Worm (Caenorhabditis elegans) whole organism, L4 larva: ENCODE data around the gene C06G3.3.

Experiments used
- D1046.2 ChIP-seq: fragments of 200-800 bp; sonication (Bioruptor generic); IDR thresholded peaks from 2 replicates; pipeline ENCODE4 v1.3.6; 2022; ENCODE audit warnings: missing genetic modification characterization, missing compliant biosample characterization
- F26F4.8 ChIP-seq: fragments of 200-800 bp; sonication (Bioruptor generic); conservative IDR thresholded peaks from 2 replicates; pipeline ENCODE4 v1.3.6; 2022; ENCODE audit warnings: missing genetic modification characterization, missing compliant biosample characterization
- F37D6.2 ChIP-seq: sonication (generic microtip); optimal IDR thresholded peaks from 2 replicates; lab custom pipeline; 2016; ENCODE audit warnings: mild to moderate bottlenecking, missing genetic modification characterization, missing compliant biosample characterization
- F49E8.2 ChIP-seq: sonication (generic microtip); optimal IDR thresholded peaks from 2 replicates; lab custom pipeline; 2016; ENCODE audit warnings: missing compliant biosample characterization, mild to moderate bottlenecking, missing genetic modification characterization, borderline replicate concordance
- T20F7.1 ChIP-seq: fragments of 200-800 bp; sonication (Bioruptor generic); optimal IDR thresholded peaks from 2 replicates; lab custom pipeline; 2018; ENCODE audit warnings: mild to moderate bottlenecking, missing genetic modification characterization, missing compliant biosample characterization
- T26A8.4 ChIP-seq: fragments of 200-800 bp; sonication (Bioruptor generic); IDR thresholded peaks from 2 replicates; pipeline ENCODE4 v1.3.6; 2022; ENCODE audit warnings: missing genetic modification characterization, missing compliant biosample characterization
- Y5F2A.4 ChIP-seq: fragments of 200-800 bp; sonication (Bioruptor generic); optimal IDR thresholded peaks from 2 replicates; lab custom pipeline; 2018; ENCODE audit warnings: mild to moderate bottlenecking, missing genetic modification characterization, missing compliant biosample characterization
- ZK546.5 ChIP-seq, 2 experiments: sonication (generic microtip); optimal IDR thresholded peaks; 2 replicates each; lab custom pipeline; 2017; ENCODE audit warnings: missing biosample characterization in 2 of 2, missing genetic modification characterization in 2 of 2
- arid-1 ChIP-seq: fragments of 200-800 bp; sonication (Bioruptor generic); conservative IDR thresholded peaks from 2 replicates; pipeline ENCODE4 v1.3.6; 2022; ENCODE audit warnings: missing genetic modification reagents, missing genetic modification characterization, missing compliant biosample characterization
- attf-4 ChIP-seq: sonication (generic microtip); optimal IDR thresholded peaks from 3 replicates; lab custom pipeline; 2017; ENCODE audit warnings: missing biosample characterization, missing genetic modification characterization
- ceh-28 ChIP-seq: fragments of 150-350 bp; optimal IDR thresholded peaks from 2 replicates; lab custom pipeline; 2014; ENCODE audit warnings: missing biosample characterization, missing genetic modification reagents, missing genetic modification characterization
- ceh-32 ChIP-seq: sonication (generic microtip); optimal IDR thresholded peaks from 2 replicates; lab custom pipeline; 2016; ENCODE audit warnings: mild to moderate bottlenecking, missing genetic modification characterization, missing compliant biosample characterization; ENCODE audit not compliant: poor library complexity
- ceh-44 ChIP-seq: fragments of 200-800 bp; sonication (Bioruptor generic); IDR thresholded peaks from 2 replicates; pipeline ENCODE4 v1.3.6; 2022; ENCODE audit warnings: missing genetic modification reagents, missing genetic modification characterization, missing compliant biosample characterization
- cey-2 ChIP-seq: sonication (generic microtip); optimal IDR thresholded peaks from 3 replicates; lab custom pipeline; 2017; ENCODE audit warnings: missing genetic modification characterization, mild to moderate bottlenecking, missing compliant biosample characterization, antibody characterized with exemption, borderline replicate concordance; ENCODE audit not compliant: insufficient read depth
- ctbp-1 ChIP-seq: fragments of 200-800 bp; sonication (Bioruptor generic); IDR thresholded peaks from 2 replicates; pipeline ENCODE4 v1.3.6; 2022; ENCODE audit warnings: missing genetic modification reagents, missing genetic modification characterization, missing compliant biosample characterization
- daf-12 ChIP-seq: fragments of 150-350 bp; optimal IDR thresholded peaks from 2 replicates; lab custom pipeline; 2014; ENCODE audit warnings: missing biosample characterization, missing genetic modification reagents, missing genetic modification characterization
- daf-16 ChIP-seq, 3 experiments: sonication (generic microtip); optimal IDR thresholded peaks; 2 replicates each; lab custom pipeline; 2016 to 2017; ENCODE audit warnings: missing genetic modification characterization in 3 of 3, missing genetic modification reagents in 3 of 3, mild to moderate bottlenecking in 2 of 3, missing compliant biosample characterization in 2 of 3, missing biosample characterization in 1 of 3, moderate library complexity in 1 of 3
- dmd-6 ChIP-seq: fragments of 200-800 bp; sonication (Bioruptor generic); IDR thresholded peaks from 2 replicates; pipeline ENCODE4 v1.3.6; 2022; ENCODE audit warnings: missing genetic modification reagents, missing genetic modification characterization, missing compliant biosample characterization
- dpl-1 ChIP-seq: fragments of 150-350 bp; optimal IDR thresholded peaks from 2 replicates; lab custom pipeline; 2014; ENCODE audit warnings: missing biosample characterization, missing genetic modification reagents, missing genetic modification characterization
- dve-1 ChIP-seq: sonication (generic microtip); optimal IDR thresholded peaks from 2 replicates; lab custom pipeline; 2017; ENCODE audit warnings: antibody characterized with exemption, mild to moderate bottlenecking, missing genetic modification characterization, missing compliant biosample characterization; ENCODE audit not compliant: insufficient read depth
- egl-43 ChIP-seq: fragments of 200-800 bp; sonication (Bioruptor generic); IDR thresholded peaks from 2 replicates; pipeline ENCODE4 v1.3.6; 2022; ENCODE audit warnings: missing genetic modification reagents, missing genetic modification characterization, missing compliant biosample characterization
- hif-1 ChIP-seq, 2 experiments: sonication (generic microtip); optimal IDR thresholded peaks; 2 replicates each; lab custom pipeline; 2016 to 2017; ENCODE audit warnings: missing compliant biosample characterization in 2 of 2, missing genetic modification characterization in 2 of 2, missing genetic modification reagents in 2 of 2, missing genotype in 2 of 2, mild to moderate bottlenecking in 1 of 2
- hlh-30 ChIP-seq: sonication (generic microtip); optimal IDR thresholded peaks from 2 replicates; lab custom pipeline; 2017; ENCODE audit warnings: antibody characterized with exemption, mild to moderate bottlenecking, missing genetic modification characterization, missing compliant biosample characterization; ENCODE audit not compliant: insufficient read depth
- hmg-1.1 ChIP-seq: fragments of 200-800 bp; sonication (Bioruptor generic); IDR thresholded peaks from 2 replicates; pipeline ENCODE4 v1.3.6; 2022; ENCODE audit warnings: missing genetic modification reagents, missing genetic modification characterization, missing compliant biosample characterization
- lin-1 ChIP-seq: fragments of 200-800 bp; sonication (Bioruptor generic); IDR thresholded peaks from 2 replicates; pipeline ENCODE4 v1.3.6; 2022; ENCODE audit warnings: missing genetic modification reagents, missing genetic modification characterization, missing compliant biosample characterization
- lin-13 ChIP-seq: fragments of 150-350 bp; optimal IDR thresholded peaks from 2 replicates; lab custom pipeline; 2014; ENCODE audit warnings: missing biosample characterization, missing genetic modification reagents, missing genetic modification characterization
- lin-15B ChIP-seq: fragments of 150-350 bp; sonication (generic microtip); optimal IDR thresholded peaks from 3 replicates; lab custom pipeline; 2014; ENCODE audit warnings: missing biosample characterization, missing genetic modification characterization
- lin-38 ChIP-seq: fragments of 200-800 bp; sonication (Bioruptor generic); IDR thresholded peaks from 2 replicates; pipeline ENCODE4 v1.3.6; 2022; ENCODE audit warnings: missing genetic modification reagents, missing genetic modification characterization, missing compliant biosample characterization
- mep-1 ChIP-seq: fragments of 150-350 bp; sonication (generic microtip); optimal IDR thresholded peaks from 3 replicates; lab custom pipeline; 2014; ENCODE audit warnings: missing biosample characterization, missing genetic modification characterization
- mxl-3 ChIP-seq: fragments of 200-800 bp; sonication (Bioruptor generic); optimal IDR thresholded peaks from 2 replicates; lab custom pipeline; 2018; ENCODE audit warnings: mild to moderate bottlenecking, missing genetic modification characterization, missing compliant biosample characterization
- nhr-10 ChIP-seq: fragments of 150-350 bp; optimal IDR thresholded peaks from 2 replicates; lab custom pipeline; 2014; ENCODE audit warnings: missing biosample characterization, missing genetic modification characterization
- nhr-102 ChIP-seq: sonication (generic microtip); optimal IDR thresholded peaks from 2 replicates; lab custom pipeline; 2016; ENCODE audit warnings: mild to moderate bottlenecking, missing genetic modification characterization, moderate library complexity, missing compliant biosample characterization
- nhr-11 ChIP-seq: fragments of 150-350 bp; optimal IDR thresholded peaks from 2 replicates; lab custom pipeline; 2014; ENCODE audit warnings: missing biosample characterization, missing genetic modification characterization
- nhr-111 ChIP-seq: fragments of 200-800 bp; sonication (Bioruptor generic); optimal IDR thresholded peaks from 2 replicates; lab custom pipeline; 2018; ENCODE audit warnings: mild to moderate bottlenecking, missing genetic modification characterization, missing compliant biosample characterization
- nhr-237 ChIP-seq: sonication (generic microtip); optimal IDR thresholded peaks from 2 replicates; lab custom pipeline; 2017; ENCODE audit warnings: missing biosample characterization, missing genetic modification characterization
- nhr-48 ChIP-seq: sonication (generic microtip); optimal IDR thresholded peaks from 2 replicates; lab custom pipeline; 2016; ENCODE audit warnings: mild to moderate bottlenecking, missing genetic modification characterization, missing compliant biosample characterization
- nhr-6 ChIP-seq: fragments of 150-350 bp; optimal IDR thresholded peaks from 2 replicates; lab custom pipeline; 2014; ENCODE audit warnings: missing biosample characterization, missing genetic modification characterization
- rbr-2 ChIP-seq: sonication (generic microtip); optimal IDR thresholded peaks from 2 replicates; lab custom pipeline; 2016; ENCODE audit warnings: missing genotype, missing genetic modification characterization, missing compliant biosample characterization
- saeg-2 ChIP-seq: fragments of 200-800 bp; sonication (Bioruptor generic); IDR thresholded peaks from 2 replicates; pipeline ENCODE4 v1.3.6; 2022; ENCODE audit warnings: missing genetic modification reagents, missing genetic modification characterization, missing compliant biosample characterization
- sdz-12 ChIP-seq: fragments of 200-800 bp; sonication (Bioruptor generic); optimal IDR thresholded peaks from 2 replicates; lab custom pipeline; 2018; ENCODE audit warnings: mild to moderate bottlenecking, missing genetic modification characterization, missing compliant biosample characterization
- set-16 ChIP-seq: fragments of 200-800 bp; sonication (Bioruptor generic); IDR thresholded peaks from 2 replicates; pipeline ENCODE4 v1.3.6; 2022; ENCODE audit warnings: missing genetic modification reagents, missing genetic modification characterization, missing compliant biosample characterization
- snpc-1.2 ChIP-seq: fragments of 200-800 bp; sonication (Bioruptor generic); IDR thresholded peaks from 2 replicates; pipeline ENCODE4 v1.3.6; 2022; ENCODE audit warnings: missing genetic modification reagents, missing genetic modification characterization, missing compliant biosample characterization
- spr-1 ChIP-seq: sonication (generic microtip); optimal IDR thresholded peaks from 2 replicates; lab custom pipeline; 2016; ENCODE audit warnings: mild to moderate bottlenecking, missing genetic modification characterization, missing compliant biosample characterization
- tag-97 ChIP-seq: fragments of 200-800 bp; sonication (Bioruptor generic); IDR thresholded peaks from 2 replicates; pipeline ENCODE4 v1.3.6; 2022; ENCODE audit warnings: missing genetic modification characterization, missing compliant biosample characterization
- unc-62 ChIP-seq, 3 experiments: fragments of 150-350 bp in 1 of 3; sonication (generic microtip); optimal IDR thresholded peaks in 2 of 3; peaks in 1 of 3; 1 replicate in 1 of 3; 2 replicates in 2 of 3; lab custom pipeline; 2014 to 2017; ENCODE audit warnings: missing biosample characterization in 3 of 3, missing genetic modification characterization in 3 of 3, missing genetic modification reagents in 3 of 3, missing genotype in 1 of 3
- vab-7 ChIP-seq: fragments of 200-800 bp; sonication (Bioruptor generic); IDR thresholded peaks from 2 replicates; pipeline ENCODE4 v1.3.6; 2022; ENCODE audit warnings: missing genetic modification reagents, missing genetic modification characterization, missing compliant biosample characterization
- zag-1 ChIP-seq: fragments of 150-350 bp; optimal IDR thresholded peaks from 2 replicates; lab custom pipeline; 2014; ENCODE audit warnings: missing biosample characterization, missing genetic modification characterization
- zfp-3 ChIP-seq: fragments of 200-800 bp; sonication (Bioruptor generic); conservative IDR thresholded peaks from 2 replicates; pipeline ENCODE4 v1.3.6; 2022; ENCODE audit warnings: missing genetic modification reagents, missing genetic modification characterization, missing compliant biosample characterization

C06G3.3 gene

DNA sequence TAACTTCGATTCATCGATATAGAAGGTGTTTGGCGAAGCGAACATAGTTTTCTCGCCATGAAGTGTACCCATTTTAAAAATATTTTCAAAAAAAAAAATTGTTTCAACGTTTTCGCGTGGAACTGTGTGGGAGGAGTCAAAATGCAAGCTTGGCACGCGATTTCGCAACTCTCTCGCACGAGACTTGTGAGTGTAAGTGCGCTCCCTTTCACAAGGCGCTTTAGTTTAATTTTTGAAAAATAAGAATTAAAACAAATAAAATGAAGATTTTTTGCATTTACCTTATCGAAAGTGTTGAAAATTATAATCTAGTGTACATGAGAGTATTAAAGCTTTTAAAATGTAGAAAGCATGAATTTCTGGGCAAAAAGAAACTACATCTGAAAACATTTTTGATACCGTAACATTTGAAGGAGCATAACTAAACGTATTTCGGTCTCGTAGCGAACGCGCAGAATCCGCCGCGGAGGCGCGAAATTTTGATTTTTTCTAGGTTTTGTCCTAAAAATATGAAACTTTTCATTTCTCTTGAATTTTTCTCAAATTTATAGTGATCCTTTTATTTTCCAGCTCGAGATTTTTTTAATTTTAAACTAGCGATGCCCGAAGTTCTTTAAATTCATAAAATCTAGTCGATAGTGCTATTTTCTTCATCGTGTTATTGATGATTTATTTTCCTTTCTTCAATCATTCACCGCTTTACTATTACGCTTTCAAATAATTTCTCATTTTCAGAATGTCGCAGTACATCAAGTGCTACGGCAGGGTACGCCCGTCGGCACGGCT, 3.7 kb downstream of the C06G3.3 start, which contains the start of the genes cogc-2 and klp-18 (continued):
- TF ChIP-seq T26A8.4 (peak; percentile 72), nhr-237 (tag; lab: Kevin White, UChicago) (no peak), cey-2 (no peak), hlh-30 (tag; lab: Kevin White, UChicago) (peak; percentile 91), mep-1 (tag; lab: Kevin White, UChicago) (peak; percentile 83), lin-1 (no peak), nhr-6 (peak; percentile 86), F49E8.2 (tag; lab: Kevin White, UChicago) (peak; percentile 96), nhr-11 (peak; percentile 20), nhr-10 (tag; lab: Kevin White, UChicago) (no peak), ctbp-1 (no peak), Y5F2A.4 (no peak), rbr-2 (tag; lab: Kevin White, UChicago) (peak; percentile 57), nhr-111 (GFP tag; lab: Kevin White, UChicago) (no peak), set-16 (no peak), vab-7 (GFP tag; lab: Robert Waterston, UW) (no peak), dmd-6 (peak; percentile 49), hmg-1.1 (GFP tag; lab: Robert Waterston, UW) (peak; percentile 74), nhr-102 (tag; lab: Kevin White, UChicago) (peak; percentile 57), snpc-1.2 (peak; percentile 95), lin-38 (GFP tag; lab: Robert Waterston, UW) (peak; percentile 94), egl-43 (GFP tag; lab: Robert Waterston, UW) (no peak), D1046.2 (GFP tag; lab: Robert Waterston, UW) (no peak), dpl-1 (GFP tag; lab: Kevin White, UChicago) (peak; percentile 95), hif-1 (tag; optimal IDR thresholded peaks at IDR 0.05; lab: Kevin White, UChicago) (peak in 1 of 2 experiments; percentile 53), daf-16 (GFP tag; optimal IDR thresholded peaks at IDR 0.05; lab: Kevin White, UChicago) (no peak), daf-16 (tag; optimal IDR thresholded peaks at IDR 0.05; lab: Kevin White, UChicago) (peak; percentile 58), lin-13 (GFP tag; lab: Kevin White, UChicago) (peak; percentile 75), sdz-12 (GFP tag; lab: Kevin White, UChicago) (no peak), mxl-3 (peak; percentile 30), F26F4.8 (GFP tag; lab: Robert Waterston, UW) (no peak), daf-12 (tag; lab: Kevin White, UChicago) (no peak), nhr-48 (tag; lab: Kevin White, UChicago) (peak; percentile 39), unc-62 (GFP tag; optimal IDR thresholded peaks at IDR 0.05 in 1 of 2; lab: Kevin White, UChicago) (no peak), unc-62 (tag; optimal IDR thresholded peaks at IDR 0.05; lab: Kevin White, UChicago) (no peak), arid-1 (GFP tag; lab: Robert Waterston, UW) (0 out of 2 replicates have a peak, but pooled peaks have one; percentile 8), F37D6.2 (peak; percentile 9), dve-1 (tag; lab: Kevin White, UChicago) (peak; percentile 85)

- TF ChIP-seq lin-1: no peak
- no peak for TF ChIP-seq F26F4.8 (GFP tag; lab: Robert Waterston, UW)
- TF ChIP-seq arid-1 (GFP tag; lab: Robert Waterston, UW): peak; percentile 45; the same call in 1 of the 2 replicates
- TF ChIP-seq zag-1 (tag; lab: Kevin White, UChicago): no peak
- no peak for TF ChIP-seq T20F7.1
- no peak for TF ChIP-seq D1046.2 (GFP tag; lab: Robert Waterston, UW)
- no peak for TF ChIP-seq lin-15B (tag; lab: Kevin White, UChicago)
- no peak for TF ChIP-seq ceh-28 (tag; lab: Kevin White, UChicago)
- TF ChIP-seq ceh-44: no peak
- TF ChIP-seq snpc-1.2: peak; percentile 78
- no peak for TF ChIP-seq attf-4 (tag; lab: Kevin White, UChicago)
- TF ChIP-seq tag-97: no peak
- no peak for TF ChIP-seq ZK546.5 (tag; optimal IDR thresholded peaks at IDR 0.05; lab: Kevin White, UChicago)
- no peak for TF ChIP-seq saeg-2 (GFP tag; lab: Robert Waterston, UW)
- peak; percentile 19 for TF ChIP-seq Y5F2A.4
- TF ChIP-seq ceh-32 (tag; lab: Kevin White, UChicago): no peak
- no peak for TF ChIP-seq spr-1 (tag; lab: Kevin White, UChicago)
- 0 out of 2 replicates have a peak, but pooled peaks have one; percentile 13 for TF ChIP-seq zfp-3
- no peak for TF ChIP-seq mep-1 (tag; lab: Kevin White, UChicago)
Observed at ce11 chrIV:7043430-7043829, 7.5 kb downstream of the C06G3.3 start.
